Worm (Caenorhabditis elegans): ENCODE results near the gene R13D11.4.

DNA sequence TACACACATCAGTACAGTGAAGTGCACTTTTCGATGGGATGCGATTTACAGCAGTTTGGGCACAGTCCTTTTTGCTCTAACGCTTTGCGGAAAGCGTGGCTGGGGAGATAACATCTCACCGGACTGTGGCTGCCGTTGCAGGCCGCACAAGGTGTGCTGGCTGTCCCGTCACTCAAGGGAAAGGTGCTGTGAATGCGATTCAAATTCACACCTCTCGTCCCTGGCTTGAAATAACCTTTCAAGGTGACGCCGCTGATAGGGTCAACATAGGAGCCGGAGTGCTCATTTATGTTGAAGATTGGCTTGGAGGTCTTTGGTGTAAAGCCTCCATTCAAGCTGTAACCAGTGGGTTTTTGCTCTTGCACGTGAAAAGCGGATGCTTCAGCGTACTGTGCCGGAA lies 16.5 kb upstream of the R13D11.4 start:
- TF ChIP-seq flt-1 (GFP tag; IDR thresholded peaks at IDR 0.05) (no peak), klf-2 (GFP tag; conservative IDR thresholded peaks at IDR 0.05) (no peak), ztf-29 (GFP tag; IDR thresholded peaks at IDR 0.05) (no peak), cog-1 (tag; optimal IDR thresholded peaks at IDR 0.05) (no peak), ref-1 (GFP tag; conservative IDR thresholded peaks at IDR 0.05) (no peak), tab-1 (GFP tag; IDR thresholded peaks at IDR 0.05) (no peak), T22C8.4 (GFP tag; IDR thresholded peaks at IDR 0.05) (no peak), med-1 (GFP tag; optimal IDR thresholded peaks at IDR 0.05; ENCODE audit: insufficient read depth) (no peak)

All from whole organism, midembryonic.